Worm (Caenorhabditis elegans): ENCODE results near the gene plp-2.

DNA sequence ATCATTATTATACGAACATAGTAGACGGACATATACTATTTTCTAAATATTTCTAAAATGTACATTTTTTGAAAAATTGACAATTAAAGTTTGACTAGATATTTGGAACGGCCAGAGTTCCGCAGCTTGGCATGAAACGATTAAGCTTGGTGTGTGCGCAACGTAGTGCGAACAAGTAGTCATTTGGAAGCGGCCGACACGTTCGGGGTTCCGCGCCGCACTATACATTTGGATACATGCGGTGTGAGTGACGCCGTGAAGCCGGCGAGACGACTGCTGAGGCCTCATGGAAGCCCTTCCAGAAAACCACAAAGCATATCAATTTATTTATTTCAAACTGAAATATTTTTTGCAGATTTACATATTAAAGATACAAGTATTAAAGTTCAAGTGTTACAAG, 44.4 kb downstream of the plp-2 start:
- TF ChIP-seq ceh-36 (tag; optimal IDR thresholded peaks at IDR 0.05) = no peak
- TF ChIP-seq pes-1 (GFP tag; IDR thresholded peaks at IDR 0.05) = no peak
- TF ChIP-seq ets-7 (tag; optimal IDR thresholded peaks at IDR 0.05) = no peak
- TF ChIP-seq tra-4 (tag; optimal IDR thresholded peaks at IDR 0.05) = no peak
- TF ChIP-seq F13C5.2 (tag; optimal IDR thresholded peaks at IDR 0.05) = no peak
- TF ChIP-seq hmbx-1 (tag; optimal IDR thresholded peaks at IDR 0.05) = no peak
- no peak for TF ChIP-seq ama-1 (optimal IDR thresholded peaks at IDR 0.05)
- TF ChIP-seq ceh-13 (GFP tag; optimal IDR thresholded peaks at IDR 0.05) = no peak
- TF ChIP-seq B0310.2 (tag; optimal IDR thresholded peaks at IDR 0.05) = no peak

Data from whole organism, early embryonic.